Fruit fly (Drosophila melanogaster): ENCODE measurements around the gene CG42680.

CG42680 gene

DNA sequence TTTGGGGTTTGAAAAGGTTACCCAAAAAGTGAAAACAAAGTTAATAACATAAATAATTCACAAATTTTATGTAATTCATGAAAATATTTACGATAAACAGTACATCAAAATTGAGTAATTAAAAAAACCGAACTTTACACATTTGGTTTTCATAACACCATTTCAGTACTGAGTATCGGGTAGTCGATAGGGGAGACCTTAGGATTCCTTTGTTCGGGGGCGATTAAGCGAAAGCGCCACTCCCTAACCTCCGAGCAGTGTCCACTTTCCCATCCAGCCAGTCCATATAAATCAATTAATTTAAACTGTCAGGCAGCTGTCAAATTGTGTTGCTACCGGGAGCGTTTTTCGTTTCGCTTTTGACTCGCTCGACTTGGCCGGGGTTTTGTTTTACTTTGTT, 25.7 kb downstream of the CG42680 start (continued):
- TF ChIP-seq CG34422 (GFP tag; IDR thresholded peaks at IDR 0.05), result peak; percentile 42; the same call in 1 of the 3 replicates
- TF ChIP-seq CG13296 (GFP tag; optimal IDR thresholded peaks at IDR 0.05), result no peak
- peak; percentile 22 for TF ChIP-seq CG17802 (tag; optimal IDR thresholded peaks at IDR 0.05)
- TF ChIP-seq CG31441 (GFP tag; IDR thresholded peaks at IDR 0.05), result peak; percentile 50
- TF ChIP-seq CG32772 (GFP tag; IDR thresholded peaks at IDR 0.05), result peak; percentile 52; the same call in 1 of the 2 replicates
- TF ChIP-seq Bdp1 (GFP tag; optimal IDR thresholded peaks at IDR 0.05), result peak; percentile 4
- peak; percentile 60 for TF ChIP-seq Ssrp (tag; optimal IDR thresholded peaks at IDR 0.05)
- TF ChIP-seq CG6813 (GFP tag; optimal IDR thresholded peaks at IDR 0.05), result peak; percentile 44
- TF ChIP-seq vnd (GFP tag; IDR thresholded peaks at IDR 0.05; ENCODE audit: partially characterized antibody), result no peak
- no peak for TF ChIP-seq crol (GFP tag; IDR thresholded peaks at IDR 0.05)
- no peak for TF ChIP-seq CG9215 (GFP tag; IDR thresholded peaks at IDR 0.05)
- peak; percentile 50 for TF ChIP-seq CG17359 (tag; optimal IDR thresholded peaks at IDR 0.05)
- TF ChIP-seq onecut (GFP tag; IDR thresholded peaks at IDR 0.05), result 0 out of 2 replicates have a peak, but pooled peaks have one; percentile 5
- no peak for TF ChIP-seq Sry-δ (GFP tag; optimal IDR thresholded peaks at IDR 0.05)
- TF ChIP-seq zen (tag; optimal IDR thresholded peaks at IDR 0.05), result peak; percentile 11
- no peak for TF ChIP-seq Trl (optimal IDR thresholded peaks at IDR 0.05)
- TF ChIP-seq Trl (GFP tag; optimal IDR thresholded peaks at IDR 0.05), result peak; percentile 27
- no peak for TF ChIP-seq Hmx (GFP tag; optimal IDR thresholded peaks at IDR 0.05)
- TF ChIP-seq gro (GFP tag; optimal IDR thresholded peaks at IDR 0.05), result no peak
- TF ChIP-seq oc (tag; optimal IDR thresholded peaks at IDR 0.05), result peak; percentile 4
- no peak for TF ChIP-seq NC2α (GFP tag; optimal IDR thresholded peaks at IDR 0.05)
- no peak for TF ChIP-seq zen2 (GFP tag; IDR thresholded peaks at IDR 0.05; ENCODE audit: partially characterized antibody)
- no peak for TF ChIP-seq CG10147 (GFP tag; optimal IDR thresholded peaks at IDR 0.05)
- no peak for TF ChIP-seq Nf-YC (tag; optimal IDR thresholded peaks at IDR 0.05)
- no peak for TF ChIP-seq Mad (GFP tag; optimal IDR thresholded peaks at IDR 0.05)
- no peak for TF ChIP-seq CG10654 (GFP tag; optimal IDR thresholded peaks at IDR 0.05)
- no peak for TF ChIP-seq CG11723 (GFP tag; optimal IDR thresholded peaks at IDR 0.05)
- no peak for TF ChIP-seq CG9932 (GFP tag; IDR thresholded peaks at IDR 0.05)
- TF ChIP-seq zfh1 (GFP tag; IDR thresholded peaks at IDR 0.05), result peak; percentile 63; the same call in 2 of the 3 replicates
- no peak for TF ChIP-seq toy (GFP tag; IDR thresholded peaks at IDR 0.05)
- TF ChIP-seq CG8359 (GFP tag; optimal IDR thresholded peaks at IDR 0.05; ENCODE audit: borderline replicate concordance), result no peak
- no peak for TF ChIP-seq CG12071 (GFP tag; optimal IDR thresholded peaks at IDR 0.05)
- peak; percentile 79 for TF ChIP-seq CG2712 (tag; optimal IDR thresholded peaks at IDR 0.05)
- peak; percentile 33 for TF ChIP-seq CG5245 (GFP tag; optimal IDR thresholded peaks at IDR 0.05)
- TF ChIP-seq dysf (GFP tag; IDR thresholded peaks at IDR 0.05), result no peak
- TF ChIP-seq lov (optimal IDR thresholded peaks at IDR 0.05), result no peak
- TF ChIP-seq lov (GFP tag; IDR thresholded peaks at IDR 0.05), result no peak
- TF ChIP-seq CG4617 (GFP tag; optimal IDR thresholded peaks at IDR 0.05; ENCODE audit: borderline replicate concordance), result no peak
- no peak for TF ChIP-seq CG12236 (GFP tag; optimal IDR thresholded peaks at IDR 0.05)
- peak; percentile 9 for TF ChIP-seq twi (tag; optimal IDR thresholded peaks at IDR 0.05)
- peak; percentile 62 for TF ChIP-seq CG17328 (GFP tag; IDR thresholded peaks at IDR 0.05)
- TF ChIP-seq CG4404 (GFP tag; IDR thresholded peaks at IDR 0.05), result peak; percentile 31; the same call in 1 of the 2 replicates
- peak in 1 of 2 experiments; percentile 34 for TF ChIP-seq Hr78 (GFP tag; optimal IDR thresholded peaks at IDR 0.05)
- no peak for TF ChIP-seq Neu2 (GFP tag; optimal IDR thresholded peaks at IDR 0.05; ENCODE audit: borderline replicate concordance)
- TF ChIP-seq Bgb (GFP tag; IDR thresholded peaks at IDR 0.05; ENCODE audit: partially characterized antibody), result no peak
- no peak for TF ChIP-seq CG4707 (GFP tag; optimal IDR thresholded peaks at IDR 0.05)
- peak; percentile 35 for TF ChIP-seq Vsx1 (GFP tag; optimal IDR thresholded peaks at IDR 0.05)
